Worm (Caenorhabditis elegans): ENCODE measurements around the gene ZK632.2.

ZK632.2 gene

DNA sequence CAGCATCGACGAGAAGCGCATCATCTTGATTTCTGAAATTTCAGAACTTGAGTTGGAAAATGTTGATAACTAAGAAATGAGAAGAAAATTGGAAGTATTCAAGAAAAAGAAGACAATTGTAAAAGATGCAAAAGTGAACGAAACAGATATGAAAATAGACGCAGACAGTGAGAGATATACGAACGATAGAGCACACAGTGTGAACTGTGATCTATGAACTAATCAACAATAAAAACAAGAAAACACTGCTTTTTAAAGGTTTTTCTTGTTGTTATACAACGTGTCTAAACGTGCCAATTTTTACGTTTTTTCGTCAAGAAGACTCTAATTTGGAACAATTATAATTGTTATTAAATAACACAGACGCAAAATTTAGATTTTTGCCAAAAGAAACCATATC lies 46.1 kb upstream of the ZK632.2 start, which contains the start of gene ech-6:
Gene ech-6, minus strand, starts transcription at position 32 of the 400 bp plus-strand sequence.
- TF ChIP-seq mes-2 (tag; optimal IDR thresholded peaks at IDR 0.05; ENCODE audit: poor library complexity, severe bottlenecking) (peak; percentile 1), dpl-1 (GFP tag; optimal IDR thresholded peaks at IDR 0.05) (peak; percentile 32), nhr-28 (tag; optimal IDR thresholded peaks at IDR 0.05) (peak; percentile 11), unc-130 (GFP tag; optimal IDR thresholded peaks at IDR 0.05) (no peak), lin-1 (GFP tag; IDR thresholded peaks at IDR 0.05) (0 out of 2 replicates have a peak, but pooled peaks have one; percentile 29), ZK546.5 (tag; optimal IDR thresholded peaks at IDR 0.05) (no peak), hlh-11 (tag; optimal IDR thresholded peaks at IDR 0.05) (peak; percentile 58), nhr-102 (tag; optimal IDR thresholded peaks at IDR 0.05) (peak; percentile 45), daf-16 (GFP tag; optimal IDR thresholded peaks at IDR 0.05) (no peak), daf-16 (tag; optimal IDR thresholded peaks at IDR 0.05) (peak; percentile 96), lsy-2 (tag; optimal IDR thresholded peaks at IDR 0.05) (peak in 1 of 2 experiments; percentile 71), ceh-20 (GFP tag; IDR thresholded peaks at IDR 0.05) (no peak), T26A8.4 (GFP tag; IDR thresholded peaks at IDR 0.05) (no peak), dmd-6 (GFP tag; IDR thresholded peaks at IDR 0.05) (peak; percentile 72), nhr-48 (tag; optimal IDR thresholded peaks at IDR 0.05) (peak; percentile 11), dve-1 (tag; optimal IDR thresholded peaks at IDR 0.05; ENCODE audit: insufficient read depth) (peak; percentile 83), fkh-10 (GFP tag; optimal IDR thresholded peaks at IDR 0.05) (no peak), hmg-1.1 (GFP tag; IDR thresholded peaks at IDR 0.05) (peak; percentile 11; the same call in 1 of the 2 replicates), mep-1 (tag; optimal IDR thresholded peaks at IDR 0.05) (peak; percentile 8), php-3 (GFP tag; IDR thresholded peaks at IDR 0.05) (peak; percentile 21; the same call in 1 of the 2 replicates), F44E2.7 (GFP tag; IDR thresholded peaks at IDR 0.05) (no peak), spr-1 (tag; optimal IDR thresholded peaks at IDR 0.05) (no peak), hlh-30 (tag; optimal IDR thresholded peaks at IDR 0.05; ENCODE audit: insufficient read depth) (peak; percentile 5), hif-1 (tag; optimal IDR thresholded peaks at IDR 0.05) (peak in 1 of 2 experiments; percentile 42), pha-4 (GFP tag; IDR thresholded peaks at IDR 0.05) (no peak), pha-4 (tag; optimal IDR thresholded peaks at IDR 0.05) (no peak), R02D3.7 (tag; optimal IDR thresholded peaks at IDR 0.05) (no peak), pqm-1 (tag; optimal IDR thresholded peaks at IDR 0.05) (peak; percentile 11), lin-38 (GFP tag; IDR thresholded peaks at IDR 0.05) (peak; percentile 51), nhr-77 (tag; optimal IDR thresholded peaks at IDR 0.05) (no peak)

DNA sequence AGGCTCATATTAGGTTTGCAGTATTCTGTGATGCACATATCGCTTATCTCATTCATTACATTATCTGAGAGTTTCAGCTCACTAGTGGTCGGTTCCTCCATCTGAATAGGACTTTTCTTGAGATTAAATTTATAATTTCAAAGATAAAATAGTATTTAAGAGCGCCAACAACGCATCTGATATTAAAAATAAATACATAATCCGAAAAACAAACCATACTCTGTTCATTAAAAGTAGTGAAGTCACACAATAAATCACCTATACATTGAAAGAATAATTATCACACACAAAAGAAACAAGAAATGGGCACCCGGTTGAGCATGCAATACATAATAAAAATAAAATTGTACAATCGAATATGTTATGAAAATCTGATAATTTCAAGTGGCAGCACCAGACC lies 41.5 kb upstream of the ZK632.2 start, which contains the start of gene vps-53:
Gene vps-53, minus strand, starts transcription at position 101 of the 400 bp plus-strand sequence.
- no peak for TF ChIP-seq unc-39 (tag; optimal IDR thresholded peaks at IDR 0.05)
- TF ChIP-seq daf-16 (GFP tag; optimal IDR thresholded peaks at IDR 0.05), result no peak
- TF ChIP-seq daf-16 (tag; optimal IDR thresholded peaks at IDR 0.05), result no peak
- no peak for TF ChIP-seq hmg-1.1 (GFP tag; IDR thresholded peaks at IDR 0.05)
- TF ChIP-seq Y75B8A.6 (GFP tag; IDR thresholded peaks at IDR 0.05), result no peak
- no peak for TF ChIP-seq lsy-2 (tag; optimal IDR thresholded peaks at IDR 0.05)
- no peak for TF ChIP-seq snpc-1.2 (GFP tag; IDR thresholded peaks at IDR 0.05)
- TF ChIP-seq ama-1 (optimal IDR thresholded peaks at IDR 0.05), result no peak
- TF ChIP-seq zag-1 (tag; optimal IDR thresholded peaks at IDR 0.05), result no peak
- TF ChIP-seq sdz-12 (GFP tag; optimal IDR thresholded peaks at IDR 0.05), result no peak
- no peak for TF ChIP-seq set-16 (GFP tag; IDR thresholded peaks at IDR 0.05)
- no peak for TF ChIP-seq nhr-41 (GFP tag; IDR thresholded peaks at IDR 0.05)
- TF ChIP-seq F26F4.8 (GFP tag; conservative IDR thresholded peaks at IDR 0.05), result no peak
- no peak for TF ChIP-seq ceh-20 (GFP tag; IDR thresholded peaks at IDR 0.05)
- TF ChIP-seq aha-1 (tag), result no peak
- TF ChIP-seq madf-5 (GFP tag; IDR thresholded peaks at IDR 0.05), result no peak
- TF ChIP-seq nhr-76 (tag; optimal IDR thresholded peaks at IDR 0.05), result no peak
- TF ChIP-seq ztf-11 (tag; optimal IDR thresholded peaks at IDR 0.05), result no peak
- no peak for TF ChIP-seq ceh-28 (tag; optimal IDR thresholded peaks at IDR 0.05)

Data from whole organism, L4 larva.